Fruit fly (Drosophila melanogaster) whole organism, adult: Measurements from ENCODE around the gene Edem1.

ENCODE experiments used
- CG11617 ChIP-seq: fragments of 200-800 bp; sonication (Bioruptor generic); optimal IDR thresholded peaks from 2 replicates; lab custom pipeline; 2017; ENCODE audit warnings: mild to moderate bottlenecking, missing biosample characterization, missing genetic modification reagents, missing genetic modification characterization
- CG1620 ChIP-seq: fragments of 200-800 bp; sonication (Bioruptor generic); optimal IDR thresholded peaks from 2 replicates; lab custom pipeline; 2016; ENCODE audit warnings: missing biosample characterization, missing genetic modification characterization
- CG5204 ChIP-seq: fragments of 200-800 bp; sonication (Bioruptor generic); optimal IDR thresholded peaks from 2 replicates; lab custom pipeline; 2016; ENCODE audit warnings: missing biosample characterization, missing genetic modification characterization
- CG7045 ChIP-seq: fragments of 200-800 bp; sonication (Bioruptor generic); optimal IDR thresholded peaks from 2 replicates; lab custom pipeline; 2017; ENCODE audit warnings: missing biosample characterization, mild to moderate bottlenecking, missing genetic modification characterization
- CG7101 ChIP-seq: fragments of 200-800 bp; sonication (Bioruptor generic); optimal IDR thresholded peaks from 2 replicates; lab custom pipeline; 2018; ENCODE audit warnings: missing biosample characterization, mild to moderate bottlenecking, missing genetic modification characterization, moderate library complexity
- Clk ChIP-seq: fragments of 200-800 bp; sonication (Bioruptor generic); optimal IDR thresholded peaks from 2 replicates; lab custom pipeline; 2017; ENCODE audit warnings: missing biosample characterization, missing genetic modification characterization
- Crg-1 ChIP-seq: fragments of 200-800 bp; sonication (Bioruptor generic); optimal IDR thresholded peaks from 2 replicates; lab custom pipeline; 2016; ENCODE audit warnings: missing biosample characterization, missing genetic modification characterization
- Mnt ChIP-seq: fragments of 200-800 bp; sonication (Bioruptor generic); optimal IDR thresholded peaks from 2 replicates; lab custom pipeline; 2016; ENCODE audit warnings: missing biosample characterization, mild to moderate bottlenecking, missing genetic modification characterization
- cic ChIP-seq: fragments of 200-800 bp; sonication (Bioruptor generic); optimal IDR thresholded peaks from 2 replicates; lab custom pipeline; 2017; ENCODE audit warnings: missing biosample characterization, mild to moderate bottlenecking, missing genetic modification characterization, moderate library complexity
- kay ChIP-seq: fragments of 200-800 bp; sonication (Bioruptor generic); peaks from one replicate; lab custom pipeline; 2016; ENCODE audit warnings: missing biosample characterization, missing genetic modification characterization, borderline replicate concordance
- ovo ChIP-seq: fragments of 200-800 bp; sonication (Bioruptor generic); optimal IDR thresholded peaks from 2 replicates; lab custom pipeline; 2016; ENCODE audit warnings: missing biosample characterization, missing genetic modification characterization
- toe ChIP-seq: fragments of 200-800 bp; sonication (Bioruptor generic); optimal IDR thresholded peaks from 2 replicates; lab custom pipeline; 2016; ENCODE audit warnings: missing biosample characterization, missing genetic modification characterization

DNA sequence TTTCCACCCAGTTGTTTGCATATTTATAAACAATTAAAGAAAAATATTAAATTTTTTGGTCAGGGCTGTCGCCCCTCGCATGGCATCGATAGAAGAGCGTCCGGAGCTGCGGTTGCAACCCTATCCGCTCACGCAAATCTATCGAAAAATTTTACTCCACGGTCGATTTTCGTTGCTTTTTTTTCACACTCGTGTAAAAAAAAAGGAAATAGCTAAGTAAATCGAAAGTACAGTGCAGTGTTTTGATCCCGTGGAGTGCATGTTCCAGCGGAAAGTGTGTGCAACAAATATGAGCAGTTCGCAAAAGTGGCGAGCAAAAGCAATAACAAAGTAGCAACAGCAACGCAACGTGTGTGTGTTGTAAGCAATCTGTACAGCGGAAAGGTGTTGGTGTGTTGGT, at the start of gene Edem1, which contains the start of gene Rbcn-3B:
- TF ChIP-seq Clk (GFP tag; lab: Kevin White, UChicago) (no peak), CG7045 (GFP tag; lab: Kevin White, UChicago) (no peak), cic (GFP tag; lab: Kevin White, UChicago) (no peak), kay (GFP tag; lab: Kevin White, UChicago) (no peak), Crg-1 (GFP tag; lab: Kevin White, UChicago) (no peak), CG11617 (GFP tag; lab: Kevin White, UChicago) (no peak), CG1620 (no peak), ovo (GFP tag; lab: Kevin White, UChicago) (no peak), Mnt (GFP tag; lab: Kevin White, UChicago) (peak; percentile 70), CG7101 (no peak), toe (GFP tag; lab: Kevin White, UChicago) (no peak), CG5204 (GFP tag; lab: Kevin White, UChicago) (no peak)
